Worm (Caenorhabditis elegans) whole organism, young adult: ENCODE data around the gene cox-17.

Experiments used
- B0019.2 ChIP-seq: fragments of 200-800 bp; sonication (Bioruptor generic); conservative IDR thresholded peaks from 2 replicates; pipeline ENCODE4 v1.3.6; 2022; ENCODE audit warnings: missing genetic modification reagents, missing genetic modification characterization, missing compliant biosample characterization
- C06A6.2 ChIP-seq: fragments of 200-800 bp; sonication (Bioruptor generic); conservative IDR thresholded peaks from 2 replicates; pipeline ENCODE4 v1.3.6; 2022; ENCODE audit warnings: missing genetic modification characterization, missing compliant biosample characterization
- D2030.7 ChIP-seq: fragments of 200-800 bp; sonication (Bioruptor generic); IDR thresholded peaks from 2 replicates; pipeline ENCODE4 v1.3.6; 2022; ENCODE audit warnings: missing genetic modification reagents, missing genetic modification characterization, missing compliant biosample characterization
- F49E8.2 ChIP-seq: sonication (generic microtip); optimal IDR thresholded peaks from 3 replicates; lab custom pipeline; 2017; ENCODE audit warnings: missing genetic modification characterization, mild to moderate bottlenecking, missing compliant biosample characterization, antibody characterized with exemption, moderate library complexity; ENCODE audit not compliant: insufficient read depth
- F52B5.7 ChIP-seq: sonication (generic microtip); optimal IDR thresholded peaks from 2 replicates; lab custom pipeline; 2016; ENCODE audit warnings: mild to moderate bottlenecking, missing genetic modification characterization, missing compliant biosample characterization
- F57A8.1 ChIP-seq: fragments of 200-800 bp; sonication (Bioruptor generic); optimal IDR thresholded peaks from 2 replicates; lab custom pipeline; 2018; ENCODE audit warnings: mild to moderate bottlenecking, missing genetic modification characterization, moderate library complexity, missing compliant biosample characterization
- K11D2.4 ChIP-seq: fragments of 200-800 bp; sonication (Bioruptor generic); IDR thresholded peaks from 2 replicates; pipeline ENCODE4 v1.3.6; 2022; ENCODE audit warnings: missing genetic modification reagents, missing genetic modification characterization, missing compliant biosample characterization
- K12H6.12 ChIP-seq: fragments of 200-800 bp; sonication (Bioruptor generic); optimal IDR thresholded peaks from 2 replicates; lab custom pipeline; 2018; ENCODE audit warnings: mild to moderate bottlenecking, missing genetic modification characterization, missing compliant biosample characterization
- T26A5.8 ChIP-seq: sonication (generic microtip); optimal IDR thresholded peaks from 2 replicates; lab custom pipeline; 2016; ENCODE audit warnings: missing genetic modification characterization, missing compliant biosample characterization
- Y53G8AR.9 ChIP-seq: fragments of 200-800 bp; sonication (Bioruptor generic); conservative IDR thresholded peaks from 2 replicates; pipeline ENCODE4 v1.3.6; 2022; ENCODE audit warnings: missing genetic modification reagents, missing genetic modification characterization, missing compliant biosample characterization
- Y56A3A.18 ChIP-seq: fragments of 200-800 bp; sonication (Bioruptor generic); IDR thresholded peaks from 2 replicates; pipeline ENCODE4 v1.3.6; 2022; ENCODE audit warnings: missing genetic modification reagents, missing genetic modification characterization, missing compliant biosample characterization
- akir-1 ChIP-seq: fragments of 200-800 bp; sonication (Bioruptor generic); optimal IDR thresholded peaks from 2 replicates; lab custom pipeline; 2018; ENCODE audit warnings: mild to moderate bottlenecking, missing genetic modification characterization, moderate library complexity, missing compliant biosample characterization
- aptf-2 ChIP-seq: fragments of 200-800 bp; sonication (Bioruptor generic); conservative IDR thresholded peaks from 2 replicates; pipeline ENCODE4 v1.3.6; 2022; ENCODE audit warnings: missing genetic modification reagents, missing genetic modification characterization, missing compliant biosample characterization
- bed-2 ChIP-seq: fragments of 200-800 bp; sonication (Bioruptor generic); IDR thresholded peaks from 2 replicates; pipeline ENCODE4 v1.3.6; 2022; ENCODE audit warnings: missing genetic modification reagents, missing genetic modification characterization, missing compliant biosample characterization
- cebp-1 ChIP-seq, 2 experiments: fragments of 200-800 bp in 1 of 2; sonication (Bioruptor generic) in 1 of 2; sonication (generic microtip) in 1 of 2; IDR thresholded peaks in 1 of 2; optimal IDR thresholded peaks in 1 of 2; 2 replicates each; pipeline versions ENCODE4 v1.3.6 to Lab custom; 2017 to 2022; ENCODE audit warnings: missing compliant biosample characterization in 2 of 2, missing genetic modification characterization in 2 of 2, mild to moderate bottlenecking in 1 of 2, missing genetic modification reagents in 1 of 2, moderate library complexity in 1 of 2
- ceh-100 ChIP-seq: fragments of 200-800 bp; sonication (Bioruptor generic); IDR thresholded peaks from 2 replicates; pipeline ENCODE4 v1.3.6; 2022; ENCODE audit warnings: missing genetic modification reagents, missing genetic modification characterization, missing compliant biosample characterization
- die-1 ChIP-seq: sonication (generic microtip); optimal IDR thresholded peaks from 2 replicates; lab custom pipeline; 2016; ENCODE audit warnings: missing genotype, mild to moderate bottlenecking, missing genetic modification characterization, missing compliant biosample characterization
- egrh-3 ChIP-seq: fragments of 200-800 bp; sonication (Bioruptor generic); IDR thresholded peaks from 2 replicates; pipeline ENCODE4 v1.3.6; 2022; ENCODE audit warnings: missing genetic modification reagents, missing genetic modification characterization, missing compliant biosample characterization
- ekl-4 ChIP-seq: fragments of 200-800 bp; sonication (Bioruptor generic); IDR thresholded peaks from 2 replicates; pipeline ENCODE4 v1.3.6; 2022; ENCODE audit warnings: missing genetic modification reagents, missing genetic modification characterization, missing compliant biosample characterization
- ets-4 ChIP-seq: fragments of 200-800 bp; sonication (Bioruptor generic); optimal IDR thresholded peaks from 2 replicates; lab custom pipeline; 2018; ENCODE audit warnings: mild to moderate bottlenecking, missing genetic modification characterization, missing compliant biosample characterization
- lag-1 ChIP-seq: fragments of 200-800 bp; sonication (Bioruptor generic); IDR thresholded peaks from 2 replicates; pipeline ENCODE4 v1.3.6; 2022; ENCODE audit warnings: missing genetic modification reagents, missing genetic modification characterization, missing compliant biosample characterization
- lin-40 ChIP-seq: sonication (generic microtip); optimal IDR thresholded peaks from 2 replicates; lab custom pipeline; 2016; ENCODE audit warnings: missing genetic modification characterization, mild to moderate bottlenecking, missing compliant biosample characterization, missing genotype, missing genetic modification reagents
- mcd-1 ChIP-seq: fragments of 200-800 bp; sonication (Bioruptor generic); IDR thresholded peaks from 2 replicates; pipeline ENCODE4 v1.3.6; 2022; ENCODE audit warnings: missing genetic modification reagents, missing genetic modification characterization, missing compliant biosample characterization
- mes-4 ChIP-seq: sonication (generic microtip); optimal IDR thresholded peaks from 2 replicates; lab custom pipeline; 2016; ENCODE audit warnings: missing genotype, missing genetic modification characterization, missing compliant biosample characterization
- mxl-1 ChIP-seq: sonication (generic microtip); optimal IDR thresholded peaks from 2 replicates; lab custom pipeline; 2016; ENCODE audit warnings: missing genetic modification characterization, missing compliant biosample characterization
- nhr-179 ChIP-seq: sonication (generic microtip); optimal IDR thresholded peaks from 2 replicates; lab custom pipeline; 2016; ENCODE audit warnings: mild to moderate bottlenecking, missing genetic modification characterization, missing compliant biosample characterization
- sdz-38 ChIP-seq: sonication (generic microtip); optimal IDR thresholded peaks from 2 replicates; lab custom pipeline; 2016; ENCODE audit warnings: missing genotype, missing genetic modification characterization, missing compliant biosample characterization
- sea-2 ChIP-seq: fragments of 200-800 bp; sonication (Bioruptor generic); IDR thresholded peaks from 2 replicates; pipeline ENCODE4 v1.3.6; 2022; ENCODE audit warnings: missing genetic modification characterization, missing compliant biosample characterization
- somi-1 ChIP-seq: fragments of 200-800 bp; sonication (Bioruptor generic); optimal IDR thresholded peaks from 2 replicates; lab custom pipeline; 2018; ENCODE audit warnings: mild to moderate bottlenecking, missing genetic modification characterization, missing compliant biosample characterization
- unc-130 ChIP-seq: sonication (generic microtip); optimal IDR thresholded peaks from 2 replicates; lab custom pipeline; 2016; ENCODE audit warnings: missing genetic modification reagents, missing genetic modification characterization, missing compliant biosample characterization
- unc-62 ChIP-seq: fragments of 150-350 bp; optimal IDR thresholded peaks from 2 replicates; lab custom pipeline; 2014; ENCODE audit warnings: missing biosample characterization, missing genetic modification reagents, missing genetic modification characterization
- xnd-1 ChIP-seq: sonication (generic microtip); optimal IDR thresholded peaks from 2 replicates; lab custom pipeline; 2016; ENCODE audit warnings: missing genotype, missing genetic modification reagents, missing genetic modification characterization, missing compliant biosample characterization
- ztf-3 ChIP-seq: fragments of 200-800 bp; sonication (Bioruptor generic); optimal IDR thresholded peaks from 2 replicates; lab custom pipeline; 2018; ENCODE audit warnings: mild to moderate bottlenecking, missing genetic modification characterization, missing compliant biosample characterization

Gene cox-17

ce11 chrIII:173501-173900, 17.3 kb upstream of the cox-17 start, which contains the start of gene F40G9.19:
Gene F40G9.19, plus strand, starts transcription at chrIII:173801.
- no peak for TF ChIP-seq Y53G8AR.9 (GFP tag; lab: Robert Waterston, UW)
- TF ChIP-seq sea-2 (GFP tag; lab: Robert Waterston, UW) = no peak
- TF ChIP-seq lin-40 (tag; lab: Kevin White, UChicago) = no peak
- TF ChIP-seq K11D2.4 (GFP tag; lab: Robert Waterston, UW) = no peak
- TF ChIP-seq B0019.2 (GFP tag; lab: Robert Waterston, UW) = no peak
- no peak for TF ChIP-seq F52B5.7 (tag; lab: Kevin White, UChicago)
- TF ChIP-seq lag-1 (GFP tag; lab: Robert Waterston, UW) = no peak
- no peak for TF ChIP-seq unc-62 (GFP tag; lab: Kevin White, UChicago)
- no peak for TF ChIP-seq unc-130
- no peak for TF ChIP-seq somi-1 (GFP tag; lab: Kevin White, UChicago)
- no peak for TF ChIP-seq nhr-179
- no peak for TF ChIP-seq cebp-1 (GFP tag; IDR thresholded peaks at IDR 0.05; lab: Robert Waterston, UW)
- no peak for TF ChIP-seq cebp-1 (tag; optimal IDR thresholded peaks at IDR 0.05; lab: Kevin White, UChicago)
- TF ChIP-seq Y56A3A.18 (GFP tag; lab: Robert Waterston, UW) = no peak
- TF ChIP-seq akir-1 (GFP tag; lab: Kevin White, UChicago) = no peak

- no peak for TF ChIP-seq K12H6.12
- TF ChIP-seq sdz-38 (tag; lab: Kevin White, UChicago) = no peak
- TF ChIP-seq egrh-3 (GFP tag; lab: Robert Waterston, UW) = no peak
- TF ChIP-seq die-1 (tag; lab: Kevin White, UChicago) = no peak
Observed at ce11 chrIII:175733-176132, 15.1 kb upstream of the cox-17 start, which contains the start of gene clec-148. Gene clec-148, minus strand, starts transcription at chrIII:175833.

- no peak for TF ChIP-seq ztf-3 (GFP tag; lab: Kevin White, UChicago)
- no peak for TF ChIP-seq xnd-1
- TF ChIP-seq aptf-2 = no peak
- TF ChIP-seq F57A8.1 = no peak
- no peak for TF ChIP-seq mcd-1 (GFP tag; lab: Robert Waterston, UW)
- no peak for TF ChIP-seq C06A6.2
- no peak for TF ChIP-seq ets-4 (GFP tag; lab: Kevin White, UChicago)
- no peak for TF ChIP-seq mxl-1 (tag; lab: Kevin White, UChicago)
- no peak for TF ChIP-seq K11D2.4 (GFP tag; lab: Robert Waterston, UW)
- TF ChIP-seq F49E8.2 (tag; lab: Kevin White, UChicago) = no peak
- TF ChIP-seq ekl-4 = no peak
- no peak for TF ChIP-seq D2030.7 (GFP tag; lab: Robert Waterston, UW)
- TF ChIP-seq, all 124 proteins: peak for 0
Observed at ce11 chrIII:177715-178114, 13.1 kb upstream of the cox-17 start, which contains the start of gene F40G9.14. Gene F40G9.14, minus strand, starts transcription at chrIII:177815.

ce11 chrIII:178126-178525, 12.7 kb upstream of the cox-17 start:
- TF ChIP-seq bed-2 (no peak), ets-4 (GFP tag; lab: Kevin White, UChicago) (no peak), C06A6.2 (no peak), Y53G8AR.9 (GFP tag; lab: Robert Waterston, UW) (no peak), T26A5.8 (tag; lab: Kevin White, UChicago) (no peak), mes-4 (no peak), ceh-100 (GFP tag; lab: Robert Waterston, UW) (no peak)
- TF ChIP-seq, all 124 proteins: peak for 0
